Worm (Caenorhabditis elegans) whole organism, mixed stage, embryonic: ENCODE data around the gene gana-1.

Experiments
- ceh-43 ChIP-seq: fragments of 200-800 bp; sonication (Bioruptor generic); optimal IDR thresholded peaks from 2 replicates; lab custom pipeline; 2018; ENCODE audit warnings: mild to moderate bottlenecking, missing genetic modification characterization, moderate library complexity, missing compliant biosample characterization
- ces-1 ChIP-seq: fragments of 150-350 bp; optimal IDR thresholded peaks from 2 replicates; lab custom pipeline; 2014; ENCODE audit warnings: missing biosample characterization, missing genetic modification reagents, missing genetic modification characterization
- elt-3 ChIP-seq: fragments of 150-350 bp; optimal IDR thresholded peaks from 2 replicates; lab custom pipeline; 2014; ENCODE audit warnings: missing biosample characterization, missing genetic modification characterization
- lin-13 ChIP-seq: fragments of 150-350 bp; optimal IDR thresholded peaks from 2 replicates; lab custom pipeline; 2014; ENCODE audit warnings: missing biosample characterization, missing genetic modification characterization
- mep-1 ChIP-seq: fragments of 150-350 bp; optimal IDR thresholded peaks from 2 replicates; lab custom pipeline; 2017; ENCODE audit warnings: missing biosample characterization, missing genetic modification reagents, missing genetic modification characterization, inconsistent platforms
- nhr-237 ChIP-seq: fragments of 150-350 bp; optimal IDR thresholded peaks from 2 replicates; lab custom pipeline; 2014; ENCODE audit warnings: missing biosample characterization, missing genetic modification characterization
- nhr-76 ChIP-seq: sonication (generic microtip); optimal IDR thresholded peaks from 2 replicates; lab custom pipeline; 2017; ENCODE audit warnings: missing biosample characterization, missing genetic modification characterization
- pha-4 ChIP-seq: fragments of 150-350 bp; optimal IDR thresholded peaks from 2 replicates; lab custom pipeline; 2018; ENCODE audit warnings: missing biosample characterization, missing genetic modification reagents, missing genetic modification characterization
- unc-39 ChIP-seq: fragments of 150-350 bp; optimal IDR thresholded peaks from 2 replicates; lab custom pipeline; 2014; ENCODE audit warnings: missing biosample characterization, missing genetic modification characterization
- zip-8 ChIP-seq: fragments of 150-350 bp; optimal IDR thresholded peaks from 2 replicates; lab custom pipeline; 2014; ENCODE audit warnings: missing biosample characterization, missing genetic modification characterization
- ztf-11 ChIP-seq: fragments of 150-350 bp; optimal IDR thresholded peaks from 2 replicates; lab custom pipeline; 2014; ENCODE audit warnings: missing biosample characterization, missing genetic modification characterization

DNA sequence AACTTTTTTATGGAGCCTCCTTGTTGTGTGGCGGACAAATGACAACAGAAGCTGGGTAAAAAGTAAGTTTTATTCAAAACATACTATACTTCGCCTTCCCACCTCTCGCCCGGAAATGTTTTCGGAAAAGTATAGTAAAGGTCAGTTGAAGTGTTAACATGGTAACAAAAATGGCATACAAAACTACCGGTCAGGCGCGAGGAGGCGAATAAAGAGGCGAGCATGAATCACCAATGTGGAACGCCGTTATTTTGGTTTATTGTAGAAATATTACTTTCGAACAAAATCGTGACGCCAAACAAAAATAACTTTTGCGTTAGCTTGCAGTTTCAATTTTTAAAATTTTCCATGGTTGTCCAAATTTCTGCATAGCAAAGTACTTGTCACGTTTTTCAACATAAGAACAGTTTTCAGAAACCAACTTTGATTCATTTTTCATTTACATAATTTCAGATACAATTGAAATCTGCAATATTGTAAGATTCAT lies 30.6 kb downstream of the gana-1 start, which contains the start of gene C13C4.8:
- TF ChIP-seq pha-4 (no peak), nhr-76 (tag; lab: Kevin White, UChicago) (no peak), ceh-43 (GFP tag; lab: Kevin White, UChicago) (no peak), ces-1 (no peak), mep-1 (tag; lab: Kevin White, UChicago) (no peak), ztf-11 (tag; lab: Kevin White, UChicago) (no peak), lin-13 (tag; lab: Kevin White, UChicago) (no peak), elt-3 (no peak), zip-8 (tag; lab: Kevin White, UChicago) (no peak), unc-39 (tag; lab: Kevin White, UChicago) (no peak), nhr-237 (tag; lab: Kevin White, UChicago) (no peak)
